Fruit fly (Drosophila melanogaster) whole organism, embryonic: Measurements from ENCODE around the gene CG17321.

Source experiments
- ATbp ChIP-seq: fragments of 200-800 bp; sonication (Bioruptor generic); optimal IDR thresholded peaks from 2 replicates; lab custom pipeline; 2017; ENCODE audit warnings: missing biosample characterization, mild to moderate bottlenecking, missing genetic modification characterization, missing genetic modification reagents
- CG10267 ChIP-seq: fragments of 200-800 bp; sonication (Bioruptor generic); optimal IDR thresholded peaks from 2 replicates; lab custom pipeline; 2018; ENCODE audit warnings: missing biosample characterization, mild to moderate bottlenecking, missing genetic modification characterization, moderate library complexity
- CG12155 ChIP-seq: fragments of 200-800 bp; sonication (Bioruptor generic); optimal IDR thresholded peaks from 3 replicates; lab custom pipeline; 2016; ENCODE audit warnings: missing biosample characterization, missing genetic modification characterization
- CG12659 ChIP-seq: fragments of 200-800 bp; sonication (Bioruptor generic); optimal IDR thresholded peaks from 3 replicates; lab custom pipeline; 2017; ENCODE audit warnings: mild to moderate bottlenecking, missing biosample characterization, missing genetic modification reagents, missing genetic modification characterization
- CG14014 ChIP-seq: fragments of 200-800 bp; sonication (Bioruptor generic); IDR thresholded peaks from 2 replicates; pipeline ENCODE4 v1.3.6; 2022; ENCODE audit warnings: missing biosample characterization, missing genetic modification characterization
- CG15514 ChIP-seq: fragments of 200-800 bp; sonication (Bioruptor generic); optimal IDR thresholded peaks from 3 replicates; lab custom pipeline; 2017; ENCODE audit warnings: missing biosample characterization, missing genetic modification characterization, mild to moderate bottlenecking, moderate library complexity, missing genetic modification reagents
- CG18476 ChIP-seq: fragments of 200-800 bp; sonication (Bioruptor generic); optimal IDR thresholded peaks from 2 replicates; lab custom pipeline; 2016; ENCODE audit warnings: missing biosample characterization, mild to moderate bottlenecking, missing genetic modification characterization
- CG18764 ChIP-seq: fragments of 200-800 bp; sonication (Bioruptor generic); optimal IDR thresholded peaks from 3 replicates; lab custom pipeline; 2016; ENCODE audit warnings: missing biosample characterization, missing genetic modification characterization
- CG2202 ChIP-seq: fragments of 200-800 bp; sonication (Bioruptor generic); optimal IDR thresholded peaks from 2 replicates; lab custom pipeline; 2018; ENCODE audit warnings: missing biosample characterization, mild to moderate bottlenecking, missing genetic modification characterization
- CG30403 ChIP-seq: fragments of 200-800 bp; sonication (Bioruptor generic); optimal IDR thresholded peaks from 3 replicates; lab custom pipeline; 2016; ENCODE audit warnings: missing biosample characterization, missing genetic modification characterization
- CG3065 ChIP-seq: fragments of 200-800 bp; sonication (Bioruptor generic); optimal IDR thresholded peaks from 2 replicates; lab custom pipeline; 2016; ENCODE audit warnings: missing biosample characterization, missing genetic modification characterization
- CG32772 ChIP-seq: fragments of 200-800 bp; sonication (Bioruptor generic); IDR thresholded peaks from 2 replicates; pipeline ENCODE4 v1.3.6; 2022; ENCODE audit warnings: missing biosample characterization, missing genetic modification characterization
- CG33213 ChIP-seq: fragments of 200-800 bp; sonication (Bioruptor generic); optimal IDR thresholded peaks from 3 replicates; lab custom pipeline; 2016; ENCODE audit warnings: missing biosample characterization, missing genetic modification characterization
- CG33557 ChIP-seq: fragments of 200-800 bp; sonication (Bioruptor generic); optimal IDR thresholded peaks from 2 replicates; lab custom pipeline; 2019; ENCODE audit warnings: missing biosample characterization, mild to moderate bottlenecking, missing genetic modification characterization, moderate library complexity
- CG42726 ChIP-seq: fragments of 200-800 bp; sonication (Bioruptor generic); IDR thresholded peaks from 2 replicates; pipeline ENCODE4 v1.3.6; 2022; ENCODE audit warnings: missing biosample characterization, missing genetic modification characterization; ENCODE audit not compliant: partially characterized antibody
- CG4360 ChIP-seq: fragments of 200-800 bp; sonication (Bioruptor generic); IDR thresholded peaks from 2 replicates; pipeline ENCODE4 v1.3.6; 2022; ENCODE audit warnings: missing biosample characterization, missing genetic modification characterization
- CG5953 ChIP-seq: fragments of 200-800 bp; sonication (Bioruptor generic); IDR thresholded peaks from 2 replicates; pipeline ENCODE4 v1.3.6; 2022; ENCODE audit warnings: missing biosample characterization, missing genetic modification characterization
- CG6654 ChIP-seq: fragments of 200-800 bp; sonication (Bioruptor generic); optimal IDR thresholded peaks from 2 replicates; lab custom pipeline; 2017; ENCODE audit warnings: missing biosample characterization, mild to moderate bottlenecking, missing genetic modification characterization
- CG9932 ChIP-seq: fragments of 200-800 bp; sonication (Bioruptor generic); IDR thresholded peaks from 2 replicates; pipeline ENCODE4 v1.3.6; 2022; ENCODE audit warnings: missing biosample characterization, missing genetic modification characterization
- CrebB ChIP-seq: fragments of 200-800 bp; sonication (Bioruptor generic); optimal IDR thresholded peaks from 3 replicates; lab custom pipeline; 2018; ENCODE audit warnings: missing biosample characterization, mild to moderate bottlenecking, missing genetic modification characterization
- Dref ChIP-seq: fragments of 200-800 bp; sonication (Bioruptor generic); IDR thresholded peaks from 2 replicates; pipeline ENCODE4 v1.3.6; 2022; ENCODE audit warnings: missing biosample characterization, missing genetic modification characterization
- Drgx ChIP-seq: fragments of 200-800 bp; sonication (Bioruptor generic); IDR thresholded peaks from 2 replicates; pipeline ENCODE4 v1.3.6; 2022; ENCODE audit warnings: missing biosample characterization, missing genetic modification characterization
- Jarid2 ChIP-seq: fragments of 200-800 bp; sonication (Bioruptor generic); optimal IDR thresholded peaks from 3 replicates; lab custom pipeline; 2017; ENCODE audit warnings: mild to moderate bottlenecking, missing biosample characterization, missing genetic modification reagents, missing genetic modification characterization
- MESR4 ChIP-seq: fragments of 200-800 bp; sonication (Bioruptor generic); optimal IDR thresholded peaks from 2 replicates; lab custom pipeline; 2018; ENCODE audit warnings: missing biosample characterization, mild to moderate bottlenecking, missing genetic modification characterization, moderate library complexity
- Med ChIP-seq: fragments of 200-800 bp; sonication (Bioruptor generic); peaks from one replicate; lab custom pipeline; 2016; ENCODE audit warnings: missing biosample characterization, missing genetic modification characterization, mild to moderate bottlenecking, inconsistent platforms, moderate library complexity
- Optix ChIP-seq: fragments of 200-800 bp; sonication (Bioruptor generic); IDR thresholded peaks from 3 replicates; pipeline ENCODE4 v1.3.6; 2022; ENCODE audit warnings: missing biosample characterization, missing genetic modification characterization
- Six4 ChIP-seq: fragments of 200-800 bp; sonication (Bioruptor generic); optimal IDR thresholded peaks from 2 replicates; lab custom pipeline; 2016; ENCODE audit warnings: missing biosample characterization, missing genetic modification characterization
- Sox100B ChIP-seq: fragments of 200-800 bp; sonication (Bioruptor generic); optimal IDR thresholded peaks from 3 replicates; lab custom pipeline; 2018; ENCODE audit warnings: missing biosample characterization, mild to moderate bottlenecking, missing genetic modification characterization
- Tbp ChIP-seq: fragments of >200 bp; optimal IDR thresholded peaks from 2 replicates; lab custom pipeline; 2018; ENCODE audit warnings: missing biosample characterization, missing genetic modification characterization
- ab ChIP-seq: fragments of 200-800 bp; sonication (Bioruptor generic); optimal IDR thresholded peaks from 2 replicates; lab custom pipeline; 2016; ENCODE audit warnings: missing biosample characterization, missing genetic modification characterization
- aop ChIP-seq: fragments of 200-800 bp; sonication (Bioruptor generic); IDR thresholded peaks from 2 replicates; pipeline ENCODE4 v1.3.6; 2022; ENCODE audit warnings: missing biosample characterization, missing genetic modification characterization
- ara ChIP-seq: fragments of 200-800 bp; sonication (Bioruptor generic); IDR thresholded peaks from 2 replicates; pipeline ENCODE4 v1.3.6; 2022; ENCODE audit warnings: missing biosample characterization, missing genetic modification characterization
- bbx ChIP-seq: fragments of 200-800 bp; sonication (Bioruptor generic); IDR thresholded peaks from 2 replicates; pipeline ENCODE4 v1.3.6; 2022; ENCODE audit warnings: missing biosample characterization, missing genetic modification characterization; ENCODE audit not compliant: partially characterized antibody
- dmrt11E ChIP-seq: fragments of 200-800 bp; sonication (Bioruptor generic); optimal IDR thresholded peaks from 3 replicates; lab custom pipeline; 2018; ENCODE audit warnings: missing biosample characterization, mild to moderate bottlenecking, missing genetic modification characterization, moderate library complexity
- dmrt99B ChIP-seq: fragments of 200-800 bp; sonication (Bioruptor generic); optimal IDR thresholded peaks from 2 replicates; lab custom pipeline; 2018; ENCODE audit warnings: missing biosample characterization, mild to moderate bottlenecking, missing genetic modification characterization, moderate library complexity
- hb ChIP-seq: fragments of 200-800 bp; sonication (Bioruptor generic); IDR thresholded peaks from 3 replicates; pipeline ENCODE4 v1.3.6; 2022; ENCODE audit warnings: missing biosample characterization, missing genetic modification characterization; ENCODE audit not compliant: partially characterized antibody
- jigr1 ChIP-seq: fragments of 200-800 bp; sonication (Bioruptor generic); IDR thresholded peaks from 3 replicates; pipeline ENCODE4 v1.3.6; 2022; ENCODE audit warnings: missing biosample characterization, missing genetic modification characterization
- nerfin-1 ChIP-seq: fragments of 200-800 bp; sonication (Bioruptor generic); optimal IDR thresholded peaks from 3 replicates; lab custom pipeline; 2019; ENCODE audit warnings: missing biosample characterization, mild to moderate bottlenecking, missing genetic modification characterization, moderate library complexity
- odd ChIP-seq: fragments of 200-800 bp; sonication (Bioruptor generic); optimal IDR thresholded peaks from 2 replicates; lab custom pipeline; 2017; ENCODE audit warnings: missing biosample characterization, mild to moderate bottlenecking, missing genetic modification characterization
- otp ChIP-seq: fragments of 200-800 bp; sonication (Bioruptor generic); IDR thresholded peaks from 3 replicates; pipeline ENCODE4, ENCODE4 v1.3.6; 2022; ENCODE audit warnings: missing biosample characterization, missing genetic modification characterization
- pfk ChIP-seq: fragments of 200-800 bp; sonication (Bioruptor generic); optimal IDR thresholded peaks from 2 replicates; lab custom pipeline; 2018; ENCODE audit warnings: missing biosample characterization, mild to moderate bottlenecking, missing genetic modification characterization, moderate library complexity
- prd ChIP-seq, 3 experiments: fragments of >200 bp in 2 of 3; fragments of 200-800 bp in 1 of 3; sonication (Bioruptor generic) in 1 of 3; optimal IDR thresholded peaks in 2 of 3; IDR thresholded peaks in 1 of 3; 2 replicates in 2 of 3; 3 replicates in 1 of 3; pipeline versions ENCODE4 v1.3.6 to Lab custom; 2017 to 2022; ENCODE audit warnings: missing biosample characterization in 1 of 3, missing genetic modification characterization in 1 of 3
- ranshi ChIP-seq: fragments of 200-800 bp; sonication (Bioruptor generic); IDR thresholded peaks from 2 replicates; pipeline ENCODE4 v1.3.6; 2022; ENCODE audit warnings: missing biosample characterization, missing genetic modification characterization
- slou ChIP-seq: fragments of 200-800 bp; sonication (Bioruptor generic); optimal IDR thresholded peaks from 3 replicates; lab custom pipeline; 2016; ENCODE audit warnings: missing biosample characterization, missing genetic modification characterization
- stc ChIP-seq: fragments of 200-800 bp; sonication (Bioruptor generic); IDR thresholded peaks from 2 replicates; pipeline ENCODE4 v1.3.6; 2022; ENCODE audit warnings: missing biosample characterization, missing genetic modification characterization
- stwl ChIP-seq: fragments of 200-800 bp; sonication (Bioruptor generic); optimal IDR thresholded peaks from 3 replicates; lab custom pipeline; 2018; ENCODE audit warnings: missing biosample characterization, mild to moderate bottlenecking, missing genetic modification characterization, moderate library complexity
- tap ChIP-seq: fragments of 200-800 bp; optimal IDR thresholded peaks from 3 replicates; lab custom pipeline; 2019; ENCODE audit warnings: missing biosample characterization, mild to moderate bottlenecking, missing genetic modification characterization, moderate library complexity
- tio ChIP-seq: fragments of 200-800 bp; sonication (Bioruptor generic); optimal IDR thresholded peaks from 2 replicates; lab custom pipeline; 2017; ENCODE audit warnings: missing biosample characterization, missing genetic modification characterization, inconsistent platforms
- unc-4 ChIP-seq: fragments of 200-800 bp; sonication (Bioruptor generic); IDR thresholded peaks from 2 replicates; pipeline ENCODE4 v1.3.6; 2022; ENCODE audit warnings: missing biosample characterization, missing genetic modification characterization; ENCODE audit not compliant: partially characterized antibody
- zen ChIP-seq: fragments of 200-800 bp; sonication (Bioruptor generic); optimal IDR thresholded peaks from 3 replicates; lab custom pipeline; 2018; ENCODE audit warnings: missing biosample characterization, mild to moderate bottlenecking, missing genetic modification characterization, moderate library complexity

CG17321 gene

dm6 chr2L:18890087-18890486, 45.1 kb downstream of the CG17321 start (continued):
- peak; percentile 83 for TF ChIP-seq CG10267 (tag; lab: Kevin White, UChicago)
- peak; percentile 22; the same call in 1 of the 2 replicates for TF ChIP-seq CG5953 (GFP tag; lab: Robert Waterston, UW)
- TF ChIP-seq dmrt99B (tag; lab: Kevin White, UChicago): peak; percentile 67
- TF ChIP-seq aop (GFP tag; lab: Robert Waterston, UW): no peak
- TF ChIP-seq ATbp (GFP tag; lab: Kevin White, UChicago): peak; percentile 60
- peak; percentile 51 for TF ChIP-seq Sox100B (GFP tag; lab: Kevin White, UChicago)
- TF ChIP-seq CG42726 (GFP tag; lab: Robert Waterston, UW): no peak
- peak; percentile 74 for TF ChIP-seq nerfin-1 (tag; lab: Kevin White, UChicago)
- TF ChIP-seq CG33213: peak; percentile 62
- TF ChIP-seq hb (GFP tag; lab: Robert Waterston, UW): no peak
- TF ChIP-seq Drgx (GFP tag; lab: Robert Waterston, UW): no peak
- peak; percentile 96 for TF ChIP-seq dmrt11E (tag; lab: Kevin White, UChicago)
- peak; percentile 5 for TF ChIP-seq odd (GFP tag; lab: Kevin White, UChicago)
- peak; percentile 93 for TF ChIP-seq Med (GFP tag; lab: Kevin White, UChicago)
- peak; percentile 60 for TF ChIP-seq CG12155 (GFP tag; lab: Kevin White, UChicago)
- peak; percentile 65 for TF ChIP-seq CG32772 (GFP tag; lab: Robert Waterston, UW)
- TF ChIP-seq Six4: peak; percentile 62
- TF ChIP-seq CG30403 (GFP tag; lab: Kevin White, UChicago): peak; percentile 65
- peak; percentile 9 for TF ChIP-seq MESR4 (GFP tag; lab: Kevin White, UChicago)
- TF ChIP-seq Dref (GFP tag; lab: Robert Waterston, UW): no peak
- 0 out of 2 replicates have a peak, but pooled peaks have one; percentile 16 for TF ChIP-seq CG14014 (GFP tag; lab: Robert Waterston, UW)
- TF ChIP-seq CG3065 (GFP tag; lab: Kevin White, UChicago): peak; percentile 25
- TF ChIP-seq CG15514: no peak
- peak; percentile 98 for TF ChIP-seq zen (tag; lab: Kevin White, UChicago)
- peak; percentile 74; the same call in 1 of the 2 replicates for TF ChIP-seq ranshi (GFP tag; lab: Robert Waterston, UW)
- peak; percentile 64 for TF ChIP-seq tap (tag; lab: Kevin White, UChicago)
- TF ChIP-seq otp (GFP tag; lab: Robert Waterston, UW): peak; percentile 80
- peak; percentile 75 for TF ChIP-seq CG2202 (tag; lab: Kevin White, UChicago)
- peak; percentile 15 for TF ChIP-seq Jarid2 (GFP tag; lab: Kevin White, UChicago)
- TF ChIP-seq CG18476 (GFP tag; lab: Kevin White, UChicago): peak; percentile 70
- peak; percentile 19 for TF ChIP-seq CrebB (tag; lab: Kevin White, UChicago)
- peak; percentile 35; the same call in 1 of the 2 replicates for TF ChIP-seq CG4360 (GFP tag; lab: Robert Waterston, UW)
- peak; percentile 42 for TF ChIP-seq CG12659 (GFP tag; lab: Kevin White, UChicago)
- TF ChIP-seq stwl (tag; lab: Kevin White, UChicago): no peak
- peak; percentile 69; the same call in 1 of the 3 replicates for TF ChIP-seq Optix
- no peak for TF ChIP-seq prd (optimal IDR thresholded peaks at IDR 0.05; lab: Kevin White, UChicago)
- TF ChIP-seq prd (GFP tag; IDR thresholded peaks at IDR 0.05; lab: Robert Waterston, UW): peak; percentile 94
- no peak for TF ChIP-seq unc-4
- 0 out of 2 replicates have a peak, but pooled peaks have one; percentile 33 for TF ChIP-seq stc (GFP tag; lab: Robert Waterston, UW)
- TF ChIP-seq CG9932 (GFP tag; lab: Robert Waterston, UW): no peak
- TF ChIP-seq CG6654 (GFP tag; lab: Kevin White, UChicago): peak; percentile 43
- TF ChIP-seq CG33557 (GFP tag; lab: Kevin White, UChicago): peak; percentile 91
- no peak for TF ChIP-seq bbx (GFP tag; lab: Robert Waterston, UW)
- peak; percentile 47 for TF ChIP-seq ab (GFP tag; lab: Kevin White, UChicago)
- peak; percentile 56 for TF ChIP-seq tio (GFP tag; lab: Kevin White, UChicago)
- TF ChIP-seq jigr1: no peak
- TF ChIP-seq pfk (GFP tag; lab: Kevin White, UChicago): no peak
- TF ChIP-seq CG18764 (GFP tag; lab: Kevin White, UChicago): peak; percentile 59
- TF ChIP-seq Tbp (GFP tag; lab: Kevin White, UChicago): no peak
- TF ChIP-seq ara (GFP tag; lab: Robert Waterston, UW): peak; percentile 87
- peak; percentile 55 for TF ChIP-seq slou (GFP tag; lab: Kevin White, UChicago)
